Worm (Caenorhabditis elegans): Measurements from ENCODE around the gene ZK418.5.

The ZK418.5 gene

DNA sequence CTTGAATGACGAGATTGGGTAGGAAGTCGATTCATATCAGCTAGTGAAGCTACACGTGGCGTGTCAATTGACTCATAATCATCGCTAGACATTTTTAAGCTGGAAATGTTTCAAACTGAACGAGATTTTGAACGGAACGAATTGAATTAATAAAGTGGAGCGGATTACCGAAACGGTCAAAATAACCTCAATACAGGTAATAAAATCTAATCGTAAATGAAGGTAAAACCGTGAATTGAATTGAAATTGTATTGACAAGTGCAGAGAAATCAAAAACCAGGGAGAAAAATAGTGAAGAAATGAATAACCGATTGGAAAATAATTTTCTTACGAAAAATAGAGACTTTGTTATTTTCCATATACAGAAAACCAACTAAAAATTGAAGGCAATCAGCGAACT, 44.5 kb downstream of the ZK418.5 start, which contains the start of gene cyk-1:
Gene cyk-1 (minus strand): TSS at position 101 of the 400 bp plus-strand sequence.
- TF ChIP-seq T22C8.4 (GFP tag; IDR thresholded peaks at IDR 0.05), result no peak
- TF ChIP-seq tab-1 (GFP tag; IDR thresholded peaks at IDR 0.05), result no peak
- TF ChIP-seq flt-1 (GFP tag; IDR thresholded peaks at IDR 0.05), result no peak
- no peak for TF ChIP-seq ztf-23 (GFP tag; IDR thresholded peaks at IDR 0.05)
- TF ChIP-seq ztf-29 (GFP tag; IDR thresholded peaks at IDR 0.05), result no peak

DNA sequence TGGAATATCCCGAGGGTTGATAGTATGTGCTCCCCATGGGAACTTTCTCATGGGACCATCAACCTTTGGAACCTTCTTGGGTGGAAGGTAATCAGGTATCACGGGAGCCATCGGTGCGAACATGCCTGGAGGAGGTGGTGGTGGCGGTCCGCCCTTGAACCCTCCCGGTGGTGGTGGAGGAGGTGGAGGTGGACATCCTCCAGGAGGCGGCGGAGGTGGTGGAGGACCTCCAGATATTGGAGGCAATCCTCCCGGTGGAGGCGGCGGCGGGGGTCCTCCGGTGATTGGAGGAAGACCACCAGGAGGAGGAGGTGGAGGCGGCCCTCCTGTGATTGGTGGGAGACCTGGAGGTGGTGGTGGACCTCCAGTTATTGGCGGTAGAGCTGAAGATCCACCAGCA, 47.8 kb downstream of the ZK418.5 start:
- no peak; the same call in 1 of the 2 replicates for TF ChIP-seq flt-1 (GFP tag; IDR thresholded peaks at IDR 0.05)
- no peak for TF ChIP-seq klf-2 (GFP tag; conservative IDR thresholded peaks at IDR 0.05)
- no peak for TF ChIP-seq tab-1 (GFP tag; IDR thresholded peaks at IDR 0.05)
- TF ChIP-seq med-1 (GFP tag; optimal IDR thresholded peaks at IDR 0.05; ENCODE audit: insufficient read depth), result no peak
- TF ChIP-seq ztf-23 (GFP tag; IDR thresholded peaks at IDR 0.05), result no peak
- TF ChIP-seq cog-1 (tag; optimal IDR thresholded peaks at IDR 0.05), result no peak
- TF ChIP-seq T22C8.4 (GFP tag; IDR thresholded peaks at IDR 0.05), result no peak
- no peak for TF ChIP-seq ref-1 (GFP tag; conservative IDR thresholded peaks at IDR 0.05)
- TF ChIP-seq ztf-29 (GFP tag; IDR thresholded peaks at IDR 0.05), result no peak
